Fruit fly (Drosophila melanogaster) whole organism, embryonic: ENCODE results near the gene CG6652.
A peak's percentile ranks its signal among the peaks of the same experiment; 100 is the strongest.

Source experiments
- Ada2b ChIP-seq: fragments of 200-800 bp; sonication (Bioruptor generic); IDR thresholded peaks from 2 replicates; pipeline ENCODE4 v1.3.6; 2022; ENCODE audit warnings: missing biosample characterization, missing genetic modification characterization
- Antp ChIP-seq: fragments of 200-800 bp; sonication (Bioruptor generic); optimal IDR thresholded peaks from 3 replicates; lab custom pipeline; 2016; ENCODE audit warnings: missing biosample characterization, missing genetic modification characterization
- CG10462 ChIP-seq: fragments of 200-800 bp; sonication (Bioruptor generic); optimal IDR thresholded peaks from 2 replicates; lab custom pipeline; 2016; ENCODE audit warnings: missing biosample characterization, missing genetic modification characterization
- CG10654 ChIP-seq: fragments of 200-800 bp; sonication (Bioruptor generic); optimal IDR thresholded peaks from 2 replicates; lab custom pipeline; 2016; ENCODE audit warnings: missing biosample characterization, missing genetic modification characterization
- CG11560 ChIP-seq: fragments of 200-800 bp; sonication (Bioruptor generic); IDR thresholded peaks from 3 replicates; pipeline ENCODE4 v1.3.6; 2022; ENCODE audit warnings: missing biosample characterization, missing genetic modification characterization
- CG11695 ChIP-seq: fragments of 200-800 bp; sonication (Bioruptor generic); IDR thresholded peaks from 3 replicates; pipeline ENCODE4 v1.3.6; 2022; ENCODE audit warnings: missing biosample characterization, missing genetic modification characterization
- CG11723 ChIP-seq: fragments of 200-800 bp; sonication (Bioruptor generic); optimal IDR thresholded peaks from 2 replicates; lab custom pipeline; 2017; ENCODE audit warnings: missing biosample characterization, mild to moderate bottlenecking, missing genetic modification characterization
- CG14710 ChIP-seq: fragments of 200-800 bp; sonication (Bioruptor generic); optimal IDR thresholded peaks from 3 replicates; lab custom pipeline; 2019; ENCODE audit warnings: missing biosample characterization, mild to moderate bottlenecking, missing genetic modification characterization, moderate library complexity
- CG16779 ChIP-seq: fragments of 200-800 bp; sonication (Bioruptor generic); IDR thresholded peaks from 2 replicates; pipeline ENCODE4 v1.3.6; 2022; ENCODE audit warnings: missing biosample characterization, missing genetic modification characterization
- CG17361 ChIP-seq: fragments of 200-800 bp; sonication (Bioruptor generic); IDR thresholded peaks from 3 replicates; pipeline ENCODE4 v1.3.6; 2022; ENCODE audit warnings: missing biosample characterization, missing genetic modification characterization
- CG2116 ChIP-seq: fragments of 200-800 bp; sonication (Bioruptor generic); optimal IDR thresholded peaks from 3 replicates; lab custom pipeline; 2018; ENCODE audit warnings: missing biosample characterization, mild to moderate bottlenecking, missing genetic modification characterization
- CG2120 ChIP-seq: fragments of 200-800 bp; sonication (Bioruptor generic); optimal IDR thresholded peaks from 3 replicates; lab custom pipeline; 2016; ENCODE audit warnings: missing biosample characterization, missing genetic modification characterization
- CG2199 ChIP-seq: fragments of 200-800 bp; sonication (Bioruptor generic); IDR thresholded peaks from 3 replicates; pipeline ENCODE4 v1.3.6; 2022; ENCODE audit warnings: missing biosample characterization, missing genetic modification characterization
- CG31365 ChIP-seq: fragments of 200-800 bp; sonication (Bioruptor generic); optimal IDR thresholded peaks from 2 replicates; lab custom pipeline; 2018; ENCODE audit warnings: missing biosample characterization, mild to moderate bottlenecking, missing genetic modification characterization
- CG33213 ChIP-seq: fragments of 200-800 bp; sonication (Bioruptor generic); optimal IDR thresholded peaks from 3 replicates; lab custom pipeline; 2016; ENCODE audit warnings: missing biosample characterization, missing genetic modification characterization
- CG33557 ChIP-seq: fragments of 200-800 bp; sonication (Bioruptor generic); optimal IDR thresholded peaks from 2 replicates; lab custom pipeline; 2019; ENCODE audit warnings: missing biosample characterization, mild to moderate bottlenecking, missing genetic modification characterization, moderate library complexity
- CG34376 ChIP-seq: fragments of 200-800 bp; sonication (Bioruptor generic); optimal IDR thresholded peaks from 2 replicates; lab custom pipeline; 2018; ENCODE audit warnings: missing biosample characterization, mild to moderate bottlenecking, missing genetic modification characterization
- CG34422 ChIP-seq: fragments of 200-800 bp; sonication (Bioruptor generic); IDR thresholded peaks from 3 replicates; pipeline ENCODE4 v1.3.6; 2022; ENCODE audit warnings: missing biosample characterization, missing genetic modification characterization
- CG4424 ChIP-seq: fragments of 200-800 bp; sonication (Bioruptor generic); optimal IDR thresholded peaks from 3 replicates; lab custom pipeline; 2016; ENCODE audit warnings: missing biosample characterization, missing genetic modification characterization
- CG4707 ChIP-seq: fragments of 200-800 bp; sonication (Bioruptor generic); optimal IDR thresholded peaks from 2 replicates; lab custom pipeline; 2018; ENCODE audit warnings: missing biosample characterization, mild to moderate bottlenecking, missing genetic modification characterization, moderate library complexity
- CG6254 ChIP-seq: fragments of 200-800 bp; sonication (Bioruptor generic); optimal IDR thresholded peaks from 3 replicates; lab custom pipeline; 2017; ENCODE audit warnings: mild to moderate bottlenecking, missing biosample characterization, missing genetic modification reagents, missing genetic modification characterization
- CG6765 ChIP-seq: fragments of 200-800 bp; sonication (Bioruptor generic); optimal IDR thresholded peaks from 3 replicates; lab custom pipeline; 2017; ENCODE audit warnings: missing biosample characterization, mild to moderate bottlenecking, missing genetic modification characterization
- CG7271 ChIP-seq: fragments of 200-800 bp; sonication (Bioruptor generic); optimal IDR thresholded peaks from 2 replicates; lab custom pipeline; 2018; ENCODE audit warnings: missing biosample characterization, mild to moderate bottlenecking, missing genetic modification characterization, moderate library complexity
- CG7963 ChIP-seq: fragments of 200-800 bp; sonication (Bioruptor generic); IDR thresholded peaks from 3 replicates; pipeline ENCODE4 v1.3.6; 2022; ENCODE audit warnings: missing biosample characterization, missing genetic modification characterization; ENCODE audit not compliant: partially characterized antibody
- CG8388 ChIP-seq: fragments of 200-800 bp; sonication (Bioruptor generic); optimal IDR thresholded peaks from 2 replicates; lab custom pipeline; 2019; ENCODE audit warnings: missing biosample characterization, mild to moderate bottlenecking, missing genetic modification characterization, moderate library complexity
- Dbx ChIP-seq: fragments of 200-800 bp; sonication (Bioruptor generic); IDR thresholded peaks from 3 replicates; pipeline ENCODE4 v1.3.6; 2022; ENCODE audit warnings: missing biosample characterization, missing genetic modification characterization
- Dip2 ChIP-seq: fragments of 200-800 bp; sonication (Bioruptor generic); IDR thresholded peaks from 2 replicates; pipeline ENCODE4 v1.3.6; 2022; ENCODE audit warnings: missing biosample characterization, missing genetic modification characterization
- Dp ChIP-seq: fragments of 200-800 bp; sonication (Bioruptor generic); optimal IDR thresholded peaks from 2 replicates; lab custom pipeline; 2018; ENCODE audit warnings: missing biosample characterization, mild to moderate bottlenecking, missing genetic modification characterization, moderate library complexity
- Fer2 ChIP-seq: fragments of 200-800 bp; sonication (Bioruptor generic); optimal IDR thresholded peaks from 2 replicates; lab custom pipeline; 2018; ENCODE audit warnings: missing biosample characterization, mild to moderate bottlenecking, missing genetic modification characterization, moderate library complexity
- HLH3B ChIP-seq: fragments of 200-800 bp; sonication (Bioruptor generic); IDR thresholded peaks from 2 replicates; pipeline ENCODE4 v1.3.6; 2022; ENCODE audit warnings: missing biosample characterization, missing genetic modification characterization
- HLHmδ ChIP-seq: fragments of 200-800 bp; sonication (Bioruptor generic); optimal IDR thresholded peaks from 2 replicates; lab custom pipeline; 2018; ENCODE audit warnings: missing biosample characterization, mild to moderate bottlenecking, missing genetic modification characterization, moderate library complexity
- NC2α ChIP-seq: fragments of 200-800 bp; sonication (Bioruptor generic); optimal IDR thresholded peaks from 2 replicates; lab custom pipeline; 2016; ENCODE audit warnings: missing biosample characterization, missing genetic modification characterization
- Pdp1 ChIP-seq, 2 experiments: fragments of 200-800 bp; sonication (Bioruptor generic); optimal IDR thresholded peaks; 3 replicates each; lab custom pipeline; 2016; ENCODE audit warnings: missing biosample characterization in 2 of 2, missing genetic modification characterization in 2 of 2, mild to moderate bottlenecking in 1 of 2, moderate library complexity in 1 of 2
- Scr ChIP-seq: fragments of 200-800 bp; sonication (Bioruptor generic); IDR thresholded peaks from 2 replicates; pipeline ENCODE4 v1.3.6; 2022; ENCODE audit warnings: missing biosample characterization, missing genetic modification characterization; ENCODE audit not compliant: partially characterized antibody
- Sin3A ChIP-seq: fragments of >200 bp; optimal IDR thresholded peaks from 2 replicates; lab custom pipeline; 2018
- Trl ChIP-seq, 3 experiments: fragments of >200 bp in 2 of 3; fragments of 200-800 bp in 1 of 3; sonication (Bioruptor generic) in 1 of 3; optimal IDR thresholded peaks; 2 replicates in 1 of 3; 3 replicates in 2 of 3; lab custom pipeline; 2016 to 2017; ENCODE audit warnings: missing biosample characterization in 1 of 3, missing genetic modification characterization in 1 of 3
- Usf ChIP-seq: fragments of 200-800 bp; sonication (Bioruptor generic); optimal IDR thresholded peaks from 2 replicates; lab custom pipeline; 2017; ENCODE audit warnings: missing genotype, missing biosample characterization, missing genetic modification characterization
- ato ChIP-seq: fragments of 200-800 bp; sonication (Bioruptor generic); IDR thresholded peaks from 2 replicates; pipeline ENCODE4 v1.3.6; 2022; ENCODE audit warnings: missing biosample characterization, missing genetic modification characterization; ENCODE audit not compliant: partially characterized antibody
- btn ChIP-seq: fragments of 200-800 bp; sonication (Bioruptor generic); optimal IDR thresholded peaks from 2 replicates; lab custom pipeline; 2016; ENCODE audit warnings: missing biosample characterization, missing genetic modification characterization
- chinmo ChIP-seq: fragments of 200-800 bp; sonication (Bioruptor generic); IDR thresholded peaks from 4 replicates; pipeline ENCODE4 v1.3.6; 2022; ENCODE audit warnings: missing biosample characterization, missing genetic modification characterization; ENCODE audit not compliant: partially characterized antibody
- chm ChIP-seq: fragments of 200-800 bp; sonication (Bioruptor generic); IDR thresholded peaks from 2 replicates; pipeline ENCODE4 v1.3.6; 2022; ENCODE audit warnings: missing biosample characterization, missing genetic modification characterization
- dmrt99B ChIP-seq: fragments of 200-800 bp; sonication (Bioruptor generic); optimal IDR thresholded peaks from 2 replicates; lab custom pipeline; 2018; ENCODE audit warnings: missing biosample characterization, mild to moderate bottlenecking, missing genetic modification characterization, moderate library complexity
- ftz-f1 ChIP-seq: fragments of 200-800 bp; sonication (Bioruptor generic); optimal IDR thresholded peaks from 2 replicates; lab custom pipeline; 2016; ENCODE audit warnings: missing biosample characterization, missing genetic modification characterization
- gcm ChIP-seq: fragments of 200-800 bp; sonication (Bioruptor generic); optimal IDR thresholded peaks from 2 replicates; lab custom pipeline; 2019; ENCODE audit warnings: missing biosample characterization, mild to moderate bottlenecking, missing genetic modification characterization, moderate library complexity
- kay ChIP-seq: fragments of 200-800 bp; sonication (Bioruptor generic); optimal IDR thresholded peaks from 2 replicates; lab custom pipeline; 2016; ENCODE audit warnings: missing biosample characterization, missing genetic modification characterization
- mld ChIP-seq: fragments of 200-800 bp; sonication (Bioruptor generic); IDR thresholded peaks from 3 replicates; pipeline ENCODE4 v1.3.6; 2022; ENCODE audit warnings: missing biosample characterization, missing genetic modification characterization; ENCODE audit not compliant: partially characterized antibody
- otp ChIP-seq: fragments of 200-800 bp; sonication (Bioruptor generic); IDR thresholded peaks from 3 replicates; pipeline ENCODE4, ENCODE4 v1.3.6; 2022; ENCODE audit warnings: missing biosample characterization, missing genetic modification characterization
- peb ChIP-seq: fragments of 200-800 bp; sonication (Bioruptor generic); IDR thresholded peaks from 2 replicates; pipeline ENCODE4 v1.3.6; 2022; ENCODE audit warnings: missing biosample characterization, missing genetic modification characterization
- pzg ChIP-seq: fragments of 200-800 bp; sonication (Bioruptor generic); optimal IDR thresholded peaks from 3 replicates; lab custom pipeline; 2018; ENCODE audit warnings: missing biosample characterization, mild to moderate bottlenecking, missing genetic modification characterization, moderate library complexity
- run ChIP-seq: fragments of 200-800 bp; sonication (Bioruptor generic); optimal IDR thresholded peaks from 3 replicates; lab custom pipeline; 2018; ENCODE audit warnings: missing biosample characterization, mild to moderate bottlenecking, missing genetic modification characterization
- stwl ChIP-seq: fragments of 200-800 bp; sonication (Bioruptor generic); optimal IDR thresholded peaks from 3 replicates; lab custom pipeline; 2018; ENCODE audit warnings: missing biosample characterization, mild to moderate bottlenecking, missing genetic modification characterization, moderate library complexity
- yki ChIP-seq: fragments of >200 bp; optimal IDR thresholded peaks from 3 replicates; lab custom pipeline; 2018
- zf30C ChIP-seq: fragments of 200-800 bp; sonication (Bioruptor generic); optimal IDR thresholded peaks from 3 replicates; lab custom pipeline; 2018; ENCODE audit warnings: missing biosample characterization, mild to moderate bottlenecking, missing genetic modification characterization

CG6652 gene

dm6 chr3L:17035492-17035891, 12.8 kb upstream of the CG6652 start, which contains the start of gene beg (continued):
- TF ChIP-seq Scr (peak; percentile 68), ato (peak; percentile 71), CG10654 (no peak), CG7271 (tag; lab: Kevin White, UChicago) (no peak), kay (GFP tag; lab: Kevin White, UChicago) (no peak), yki (no peak), CG11695 (GFP tag; lab: Robert Waterston, UW) (no peak), CG4424 (GFP tag; lab: Kevin White, UChicago) (no peak), CG34376 (GFP tag; lab: Kevin White, UChicago) (no peak), Sin3A (lab: Kevin White, UChicago) (no peak), gcm (peak; percentile 63), CG31365 (tag; lab: Kevin White, UChicago) (no peak), HLHmδ (GFP tag; lab: Kevin White, UChicago) (no peak), CG34422 (no peak), CG2116 (GFP tag; lab: Kevin White, UChicago) (peak; percentile 69), mld (GFP tag; lab: Robert Waterston, UW) (peak; percentile 64; the same call in 1 of the 3 replicates), CG7963 (GFP tag; lab: Robert Waterston, UW) (peak; percentile 59), dmrt99B (tag; lab: Kevin White, UChicago) (no peak), CG4707 (GFP tag; lab: Kevin White, UChicago) (no peak), Ada2b (no peak), zf30C (GFP tag; lab: Kevin White, UChicago) (no peak), pzg (GFP tag; lab: Kevin White, UChicago) (peak; percentile 42), Trl (optimal IDR thresholded peaks at IDR 0.05; lab: Kevin White, UChicago) (no peak), Trl (GFP tag; optimal IDR thresholded peaks at IDR 0.05; lab: Kevin White, UChicago) (no peak), Dp (peak; percentile 90), CG6765 (GFP tag; lab: Kevin White, UChicago) (no peak), CG11560 (no peak), run (tag; lab: Kevin White, UChicago) (no peak), HLH3B (no peak), chinmo (GFP tag; lab: Robert Waterston, UW) (0 out of 4 replicates have a peak, but pooled peaks have one; percentile 54), peb (GFP tag; lab: Robert Waterston, UW) (no peak), CG16779 (no peak), Dbx (no peak), NC2α (GFP tag; lab: Kevin White, UChicago) (no peak), CG11723 (GFP tag; lab: Kevin White, UChicago) (no peak)

- TF ChIP-seq Antp (no peak), CG14710 (tag; lab: Kevin White, UChicago) (peak; percentile 51), Pdp1 (GFP tag; optimal IDR thresholded peaks at IDR 0.05; lab: Kevin White, UChicago) (no peak), yki (no peak), ftz-f1 (GFP tag; lab: Kevin White, UChicago) (no peak), stwl (tag; lab: Kevin White, UChicago) (no peak), Dip2 (GFP tag; lab: Robert Waterston, UW) (no peak), otp (GFP tag; lab: Robert Waterston, UW) (no peak), chm (GFP tag; lab: Robert Waterston, UW) (no peak; the same call in 1 of the 2 replicates), CG2199 (GFP tag; lab: Robert Waterston, UW) (0 out of 3 replicates have a peak, but pooled peaks have one; percentile 32), CG33213 (GFP tag; lab: Kevin White, UChicago) (no peak), CG2120 (no peak), CG8388 (GFP tag; lab: Kevin White, UChicago) (no peak), Fer2 (tag; lab: Kevin White, UChicago) (no peak), btn (GFP tag; lab: Kevin White, UChicago) (no peak), CG17361 (GFP tag; lab: Robert Waterston, UW) (peak; percentile 41; the same call in 1 of the 3 replicates), CG6254 (GFP tag; lab: Kevin White, UChicago) (peak; percentile 67), CG10462 (GFP tag; lab: Kevin White, UChicago) (no peak), CG33557 (GFP tag; lab: Kevin White, UChicago) (peak; percentile 86), Usf (GFP tag; lab: Kevin White, UChicago) (no peak)
Measured at dm6 chr3L:17033309-17033708, 10.7 kb upstream of the CG6652 start.
